Worm (Caenorhabditis elegans) whole organism, L2 larva: ENCODE data around the gene srt-4.

Experiments used
- blmp-1 ChIP-seq: sonication (generic microtip); optimal IDR thresholded peaks from 2 replicates; lab custom pipeline; 2017; ENCODE audit warnings: missing genetic modification characterization, mild to moderate bottlenecking, missing compliant biosample characterization, antibody characterized with exemption, moderate library complexity; ENCODE audit not compliant: insufficient read depth
- ceh-82 ChIP-seq: fragments of 150-350 bp; optimal IDR thresholded peaks from 2 replicates; lab custom pipeline; 2014; ENCODE audit warnings: missing biosample characterization, missing genetic modification characterization
- crh-2 ChIP-seq: sonication (generic microtip); optimal IDR thresholded peaks from 2 replicates; lab custom pipeline; 2017; ENCODE audit warnings: missing biosample characterization, missing genetic modification characterization
- egl-27 ChIP-seq: sonication (generic microtip); optimal IDR thresholded peaks from 3 replicates; lab custom pipeline; 2017; ENCODE audit warnings: missing biosample characterization, missing genetic modification reagents, missing genetic modification characterization
- mdl-1 ChIP-seq, 2 experiments: fragments of 150-350 bp in 1 of 2; sonication (generic microtip) in 1 of 2; optimal IDR thresholded peaks; 2 replicates each; lab custom pipeline; 2017; ENCODE audit warnings: missing biosample characterization in 2 of 2, missing genetic modification characterization in 2 of 2
- nhr-23 ChIP-seq: fragments of 150-350 bp; optimal IDR thresholded peaks from 2 replicates; lab custom pipeline; 2014; ENCODE audit warnings: missing biosample characterization, missing genetic modification reagents, missing genetic modification characterization
- nhr-237 ChIP-seq: fragments of 150-350 bp; optimal IDR thresholded peaks from 2 replicates; lab custom pipeline; 2014; ENCODE audit warnings: missing biosample characterization, missing genetic modification characterization
- nhr-77 ChIP-seq: fragments of 150-350 bp; optimal IDR thresholded peaks from 2 replicates; lab custom pipeline; 2014; ENCODE audit warnings: missing biosample characterization, missing genetic modification characterization
- skn-1 ChIP-seq: sonication (generic microtip); optimal IDR thresholded peaks from 2 replicates; lab custom pipeline; 2017; ENCODE audit warnings: missing biosample characterization, missing genetic modification characterization
- unc-39 ChIP-seq: fragments of 150-350 bp; optimal IDR thresholded peaks from 2 replicates; lab custom pipeline; 2014; ENCODE audit warnings: missing biosample characterization, missing genetic modification characterization
- unc-62 ChIP-seq: fragments of 150-350 bp; optimal IDR thresholded peaks from 2 replicates; lab custom pipeline; 2014; ENCODE audit warnings: missing biosample characterization, missing genetic modification reagents, missing genetic modification characterization

DNA sequence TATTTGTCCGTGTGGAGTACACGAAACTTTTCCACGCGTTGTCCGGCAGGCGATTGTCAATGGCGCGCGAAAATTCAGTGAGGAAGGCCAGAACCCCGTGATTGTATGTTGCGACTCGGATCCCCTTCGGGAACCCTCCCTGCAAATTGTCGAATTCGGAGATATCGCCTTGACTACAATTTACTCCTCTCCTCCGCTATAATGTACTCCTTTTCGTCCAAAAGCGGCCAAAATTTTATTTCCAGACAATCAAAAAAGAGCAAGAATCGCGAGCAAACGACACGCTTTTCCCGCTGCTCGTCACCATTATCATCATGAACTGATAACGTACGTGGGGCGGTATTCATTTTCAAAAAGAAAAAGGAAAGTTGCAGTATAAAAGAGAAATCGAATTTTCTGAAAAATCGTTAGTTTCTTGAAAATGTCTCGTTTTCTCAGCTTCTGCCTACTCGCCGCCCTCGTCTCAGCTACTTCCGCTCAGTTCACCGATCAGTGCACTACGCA, 14.5 kb downstream of the srt-4 start, which contains the start of gene irg-3:
- TF ChIP-seq unc-39 (tag; lab: Kevin White, UChicago) (no peak), ceh-82 (tag; lab: Kevin White, UChicago) (no peak), blmp-1 (tag; lab: Kevin White, UChicago) (no peak), egl-27 (tag; lab: Kevin White, UChicago) (no peak), nhr-77 (no peak), skn-1 (no peak), nhr-237 (tag; lab: Kevin White, UChicago) (no peak), mdl-1 (tag; optimal IDR thresholded peaks at IDR 0.05; lab: Kevin White, UChicago) (no peak), nhr-23 (tag; lab: Kevin White, UChicago) (no peak), crh-2 (no peak), unc-62 (GFP tag; lab: Kevin White, UChicago) (no peak)
